Fruit fly (Drosophila melanogaster): ENCODE results near the gene out.

Gene out

DNA sequence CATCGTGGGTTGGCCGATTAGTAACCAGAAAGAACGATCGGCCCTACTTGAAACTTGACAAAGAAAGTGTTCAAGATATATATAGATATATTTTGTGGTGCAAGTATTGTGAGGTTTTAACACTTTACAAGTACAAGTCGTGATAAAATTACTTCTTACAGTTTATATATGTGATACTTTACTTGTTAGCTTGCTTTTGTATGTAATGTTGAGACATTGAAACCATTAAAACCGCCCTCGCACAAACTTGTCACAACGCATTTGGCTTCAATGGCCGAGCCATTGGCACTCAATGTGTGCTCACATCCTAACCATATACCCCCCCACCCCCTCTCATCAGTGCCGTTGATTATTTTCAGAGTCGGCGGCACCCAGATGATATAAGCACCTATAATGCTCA lies 27.0 kb downstream of the out start (continued):
- TF ChIP-seq CG30020 (tag; optimal IDR thresholded peaks at IDR 0.05): no peak

DNA sequence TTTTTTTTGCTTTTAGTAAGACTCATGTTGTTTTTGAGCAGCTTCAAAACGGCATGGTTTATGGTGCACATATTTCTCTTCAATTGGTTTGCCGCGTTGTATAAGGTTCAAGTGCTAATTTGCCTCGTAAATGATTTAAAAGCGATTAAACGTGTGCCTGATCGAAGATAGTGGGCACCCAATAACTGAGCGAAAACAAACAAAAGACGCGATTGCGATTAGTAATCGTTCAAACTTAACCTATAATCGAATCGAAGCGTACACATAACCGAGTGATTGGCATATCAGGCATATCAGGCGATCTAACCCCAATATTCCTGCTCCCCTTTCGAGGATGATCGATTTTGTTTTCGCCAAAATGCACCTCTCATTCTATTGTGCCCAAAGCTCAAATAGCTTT lies 27.9 kb downstream of the out start:
- TF ChIP-seq CG12104 (GFP tag; optimal IDR thresholded peaks at IDR 0.05) (no peak), bigmax (GFP tag; optimal IDR thresholded peaks at IDR 0.05) (peak; percentile 78), kah (GFP tag; optimal IDR thresholded peaks at IDR 0.05) (no peak), tin (GFP tag; optimal IDR thresholded peaks at IDR 0.05) (no peak), grn (GFP tag; optimal IDR thresholded peaks at IDR 0.05) (peak; percentile 89), Abd-B (GFP tag; optimal IDR thresholded peaks at IDR 0.05) (no peak), Opbp (GFP tag; IDR thresholded peaks at IDR 0.05; ENCODE audit: partially characterized antibody) (no peak), exex (tag; optimal IDR thresholded peaks at IDR 0.05) (peak; percentile 98), Ets65A (GFP tag) (peak; percentile 1), CG1792 (GFP tag; optimal IDR thresholded peaks at IDR 0.05) (no peak), Sin3A (optimal IDR thresholded peaks at IDR 0.05) (no peak), CG3995 (GFP tag; optimal IDR thresholded peaks at IDR 0.05) (no peak), dpn (GFP tag; optimal IDR thresholded peaks at IDR 0.05) (no peak), Pdp1 (GFP tag; optimal IDR thresholded peaks at IDR 0.05) (peak in 1 of 2 experiments; percentile 64), Vsx1 (GFP tag; optimal IDR thresholded peaks at IDR 0.05) (peak; percentile 70), CG34376 (GFP tag; optimal IDR thresholded peaks at IDR 0.05) (peak; percentile 22), ranshi (GFP tag; IDR thresholded peaks at IDR 0.05) (no peak), CTCF (GFP tag; optimal IDR thresholded peaks at IDR 0.05) (no peak), CG3726 (GFP tag; IDR thresholded peaks at IDR 0.05) (no peak), sug (tag; optimal IDR thresholded peaks at IDR 0.05) (peak; percentile 75), Camta (GFP tag; optimal IDR thresholded peaks at IDR 0.05) (no peak), sqz (GFP tag; optimal IDR thresholded peaks at IDR 0.05) (no peak), Oli (tag; optimal IDR thresholded peaks at IDR 0.05) (no peak)

DNA sequence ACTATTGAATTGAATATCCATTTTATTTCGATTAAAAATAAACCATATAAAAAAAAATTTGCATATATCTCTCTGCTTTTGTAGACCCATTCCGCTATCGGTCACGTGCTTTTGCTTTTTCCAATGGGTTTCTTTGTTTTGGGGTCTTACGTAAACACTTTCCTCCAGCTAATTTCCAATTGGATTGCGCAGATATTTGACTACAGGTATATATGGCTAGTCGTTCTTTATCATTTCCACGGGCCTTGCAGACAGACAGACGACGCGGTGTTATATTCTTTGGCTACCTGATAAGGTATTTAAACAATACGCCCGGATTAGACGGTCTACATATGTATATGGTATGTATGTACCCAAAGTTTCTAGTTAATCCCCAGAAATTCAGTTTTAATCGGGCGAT lies 28.6 kb downstream of the out start:
- TF ChIP-seq mirr (GFP tag; optimal IDR thresholded peaks at IDR 0.05): peak; percentile 30
- TF ChIP-seq CG18262 (tag; optimal IDR thresholded peaks at IDR 0.05): no peak
- no peak for TF ChIP-seq Camta (GFP tag; optimal IDR thresholded peaks at IDR 0.05)
- peak; percentile 62 for TF ChIP-seq Med (GFP tag)
- TF ChIP-seq Pdp1 (GFP tag; optimal IDR thresholded peaks at IDR 0.05): peak in 1 of 2 experiments; percentile 36
- peak; percentile 5 for TF ChIP-seq BtbVII (GFP tag; optimal IDR thresholded peaks at IDR 0.05)
- TF ChIP-seq insv (GFP tag; optimal IDR thresholded peaks at IDR 0.05): peak in 1 of 2 experiments; percentile 39

DNA sequence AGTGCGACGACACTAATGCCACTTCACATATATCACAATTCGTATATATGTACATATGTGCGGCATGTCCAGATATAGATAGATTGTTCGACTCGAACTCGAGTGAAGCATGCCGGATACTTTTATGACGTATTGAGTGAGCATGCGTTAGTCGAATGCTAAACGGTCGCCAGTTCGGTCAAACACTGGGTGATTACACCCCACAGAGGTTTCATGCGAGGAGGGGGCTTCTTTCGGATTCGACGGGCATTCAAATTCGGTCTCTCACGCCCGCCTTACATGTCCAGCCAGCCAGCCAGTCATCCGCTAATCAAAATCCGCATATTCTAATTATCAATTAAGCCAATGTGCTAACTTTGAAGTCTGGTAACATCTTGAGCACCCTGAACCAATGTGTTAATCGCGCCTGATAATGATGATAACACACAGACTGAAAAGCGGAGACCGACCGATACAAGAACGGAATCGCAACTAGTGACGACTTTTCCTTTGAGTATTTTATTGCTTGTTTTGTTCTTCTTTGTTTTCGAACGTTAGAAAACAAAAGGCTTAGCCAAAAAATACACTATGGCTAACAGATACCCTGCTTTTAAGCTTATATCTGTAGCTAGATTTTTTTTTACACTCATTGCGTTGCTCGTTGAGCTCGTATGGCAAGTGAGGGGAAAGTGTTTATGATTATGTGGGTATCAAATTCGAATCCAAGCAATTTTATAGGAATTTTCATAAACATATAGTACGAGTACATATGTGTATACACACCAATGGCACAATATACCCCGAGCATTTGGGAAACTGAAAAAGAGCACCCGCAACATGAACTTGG lies 29.9 kb downstream of the out start:
- TF ChIP-seq tap (tag; optimal IDR thresholded peaks at IDR 0.05) (no peak), CG7987 (GFP tag; optimal IDR thresholded peaks at IDR 0.05) (peak; percentile 89), sima (GFP tag; optimal IDR thresholded peaks at IDR 0.05) (no peak), TFAM (GFP tag; optimal IDR thresholded peaks at IDR 0.05) (no peak), CG3995 (GFP tag; optimal IDR thresholded peaks at IDR 0.05) (no peak), eve (GFP tag; optimal IDR thresholded peaks at IDR 0.05) (no peak), Xrp1 (GFP tag; IDR thresholded peaks at IDR 0.05) (no peak), gcm2 (GFP tag; optimal IDR thresholded peaks at IDR 0.05) (no peak), wdn (GFP tag; IDR thresholded peaks at IDR 0.05) (no peak), gsb (GFP tag; IDR thresholded peaks at IDR 0.05) (no peak), CG2120 (GFP tag; optimal IDR thresholded peaks at IDR 0.05) (peak; percentile 48), Ets65A (GFP tag) (peak; percentile 26), CG34376 (GFP tag; optimal IDR thresholded peaks at IDR 0.05) (peak; percentile 48), CG12942 (GFP tag; optimal IDR thresholded peaks at IDR 0.05) (no peak), br (optimal IDR thresholded peaks at IDR 0.05) (no peak), slbo (GFP tag; IDR thresholded peaks at IDR 0.05) (peak; percentile 14; the same call in 1 of the 2 replicates), jing (GFP tag; optimal IDR thresholded peaks at IDR 0.05) (no peak), CG17186 (GFP tag; optimal IDR thresholded peaks at IDR 0.05) (no peak), exex (tag; optimal IDR thresholded peaks at IDR 0.05) (peak; percentile 71), Rfx (GFP tag; IDR thresholded peaks at IDR 0.05) (0 out of 2 replicates have a peak, but pooled peaks have one; percentile 27), CG10274 (GFP tag; optimal IDR thresholded peaks at IDR 0.05) (no peak), Bgb (GFP tag; IDR thresholded peaks at IDR 0.05; ENCODE audit: partially characterized antibody) (no peak)

All from whole organism, embryonic.